Fruit fly (Drosophila melanogaster) whole organism: ENCODE results near the gene Egfrap.

Source experiments
- pan ChIP-seq: fragments of >200 bp; optimal IDR thresholded peaks from 2 replicates; lab custom pipeline; 2017
- psq ChIP-seq: fragments of >200 bp; optimal IDR thresholded peaks from 2 replicates; lab custom pipeline; 2017
- usp ChIP-seq: fragments of >200 bp; optimal IDR thresholded peaks from 2 replicates; lab custom pipeline; 2017; ENCODE audit warnings: missing biosample characterization, missing genetic modification characterization, mixed read lengths

DNA sequence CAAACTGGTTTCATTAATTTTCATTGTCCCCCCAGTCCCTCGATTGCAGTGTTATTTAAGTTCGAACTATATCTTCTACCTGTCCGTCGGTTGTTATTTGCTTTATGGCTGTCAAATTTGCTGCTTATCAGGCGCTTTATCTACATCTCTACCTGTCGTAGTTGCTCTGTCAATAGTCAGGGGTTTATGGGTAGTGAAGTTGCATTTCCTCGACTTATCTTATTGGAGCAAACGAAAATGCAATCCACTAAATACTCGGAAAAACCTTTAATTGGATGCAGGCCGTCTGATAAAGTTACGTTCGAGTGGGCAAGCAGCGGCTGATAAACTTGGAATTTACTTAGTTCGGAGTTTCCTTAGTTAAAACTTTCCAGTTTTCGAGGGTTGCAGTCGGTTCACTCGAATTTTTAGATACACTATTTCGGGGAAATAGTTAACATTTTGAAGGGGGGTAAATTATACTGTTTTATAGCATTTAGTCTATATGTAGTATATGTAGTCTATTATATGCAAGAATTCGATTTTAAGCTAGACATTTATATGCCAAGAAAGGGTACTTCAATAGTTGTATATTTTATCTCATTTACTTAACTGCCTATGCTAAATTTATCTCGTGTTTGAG is 3.2 kb downstream of the Egfrap start:
- TF ChIP-seq pan (lab: Kevin White, UChicago) (no peak), psq (lab: Kevin White, UChicago) (no peak), usp (no peak)
